Fruit fly (Drosophila melanogaster): ENCODE results near the gene CG34299.
A peak's percentile ranks its signal among the peaks of the same experiment; 100 is the strongest.

CG34299 gene

dm6 chr3R:30295022-30295421 lies 45.6 kb downstream of the CG34299 start (continued):
- TF ChIP-seq Abd-B (GFP tag; optimal IDR thresholded peaks at IDR 0.05) (no peak), CG6791 (GFP tag; IDR thresholded peaks at IDR 0.05; ENCODE audit: partially characterized antibody) (no peak), Xbp1 (GFP tag; optimal IDR thresholded peaks at IDR 0.05) (peak; percentile 7), CG3065 (GFP tag; optimal IDR thresholded peaks at IDR 0.05) (no peak), CG11723 (GFP tag; optimal IDR thresholded peaks at IDR 0.05) (no peak), CG17912 (GFP tag; optimal IDR thresholded peaks at IDR 0.05) (no peak), CG12219 (GFP tag; optimal IDR thresholded peaks at IDR 0.05) (no peak), so (GFP tag; IDR thresholded peaks at IDR 0.05) (peak; percentile 37; the same call in 1 of the 3 replicates), bsh (GFP tag; optimal IDR thresholded peaks at IDR 0.05) (peak in 1 of 2 experiments; percentile 36), ewg (GFP tag; optimal IDR thresholded peaks at IDR 0.05) (no peak), CG12391 (tag; optimal IDR thresholded peaks at IDR 0.05) (peak; percentile 7), NK7.1 (GFP tag; optimal IDR thresholded peaks at IDR 0.05) (no peak), HLHmδ (GFP tag; optimal IDR thresholded peaks at IDR 0.05) (no peak), D (optimal IDR thresholded peaks at IDR 0.05) (no peak), D (GFP tag; optimal IDR thresholded peaks at IDR 0.05) (no peak), CG3726 (GFP tag; IDR thresholded peaks at IDR 0.05) (no peak), phol (tag; optimal IDR thresholded peaks at IDR 0.05) (no peak), kay (GFP tag; optimal IDR thresholded peaks at IDR 0.05) (no peak), CG9437 (GFP tag; optimal IDR thresholded peaks at IDR 0.05) (no peak), caup (GFP tag; optimal IDR thresholded peaks at IDR 0.05; ENCODE audit: severe bottlenecking) (no peak), br (optimal IDR thresholded peaks at IDR 0.05) (no peak), Chrac-16 (GFP tag; optimal IDR thresholded peaks at IDR 0.05) (no peak), az2 (GFP tag; optimal IDR thresholded peaks at IDR 0.05) (no peak), CG32532 (GFP tag; IDR thresholded peaks at IDR 0.05) (no peak), Drgx (GFP tag; IDR thresholded peaks at IDR 0.05) (no peak), onecut (GFP tag; IDR thresholded peaks at IDR 0.05) (no peak), CG10543 (GFP tag; optimal IDR thresholded peaks at IDR 0.05) (no peak), Dref (GFP tag; IDR thresholded peaks at IDR 0.05) (no peak), Neu2 (GFP tag; optimal IDR thresholded peaks at IDR 0.05; ENCODE audit: borderline replicate concordance) (no peak), CG14965 (GFP tag; optimal IDR thresholded peaks at IDR 0.05; ENCODE audit: borderline replicate concordance) (no peak), ATbp (GFP tag; optimal IDR thresholded peaks at IDR 0.05) (no peak), HmgZ (tag; optimal IDR thresholded peaks at IDR 0.05) (no peak), ci (GFP tag; IDR thresholded peaks at IDR 0.05) (no peak), CG4730 (GFP tag; IDR thresholded peaks at IDR 0.05) (no peak), bowl (GFP tag; IDR thresholded peaks at IDR 0.05) (no peak), Sox102F (GFP tag; optimal IDR thresholded peaks at IDR 0.05) (peak; percentile 60), CG15011 (GFP tag; optimal IDR thresholded peaks at IDR 0.05) (no peak), odd (GFP tag; optimal IDR thresholded peaks at IDR 0.05) (no peak), Dip3 (GFP tag; optimal IDR thresholded peaks at IDR 0.05) (no peak), grn (GFP tag; optimal IDR thresholded peaks at IDR 0.05) (no peak), CG3163 (GFP tag; optimal IDR thresholded peaks at IDR 0.05) (no peak), fd64A (GFP tag; optimal IDR thresholded peaks at IDR 0.05) (no peak), CG8388 (GFP tag; optimal IDR thresholded peaks at IDR 0.05) (peak; percentile 13), CG5180 (GFP tag; optimal IDR thresholded peaks at IDR 0.05) (no peak), CG7372 (GFP tag; IDR thresholded peaks at IDR 0.05) (no peak), PHDP (tag; optimal IDR thresholded peaks at IDR 0.05) (peak; percentile 44), fu2 (GFP tag; optimal IDR thresholded peaks at IDR 0.05) (no peak), E2f2 (GFP tag; IDR thresholded peaks at IDR 0.05) (peak; percentile 25; the same call in 1 of the 2 replicates), Rfx (GFP tag; IDR thresholded peaks at IDR 0.05) (no peak), CG30403 (GFP tag; optimal IDR thresholded peaks at IDR 0.05) (no peak), maf-S (GFP tag; optimal IDR thresholded peaks at IDR 0.05) (no peak), CG9215 (GFP tag; IDR thresholded peaks at IDR 0.05) (no peak)

Measured in whole organism, embryonic.